Worm (Caenorhabditis elegans): ENCODE data around the gene rpl-39.

DNA sequence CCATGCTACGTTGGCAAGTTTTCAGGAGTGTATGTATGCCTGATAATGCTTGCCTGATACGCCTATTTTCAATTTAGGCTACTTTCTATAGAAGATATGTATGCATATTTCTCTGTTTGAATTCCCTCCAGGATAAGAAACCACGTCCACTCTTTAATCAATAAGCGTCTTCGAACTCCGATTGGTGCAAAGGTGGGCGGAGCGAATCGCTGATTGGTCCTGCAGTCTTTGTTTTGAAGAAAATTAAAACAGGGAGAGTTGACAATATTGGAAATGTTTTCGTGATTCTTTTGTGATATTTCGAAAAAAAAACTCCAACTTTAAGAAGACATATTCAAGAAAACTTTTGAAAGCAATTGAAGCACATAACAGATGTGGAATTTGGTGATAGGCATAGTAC lies 14.0 kb downstream of the rpl-39 start:
- TF ChIP-seq skn-1 (tag; optimal IDR thresholded peaks at IDR 0.05) (no peak), fos-1 (tag; optimal IDR thresholded peaks at IDR 0.05) (no peak), lin-15B (tag; optimal IDR thresholded peaks at IDR 0.05) (no peak), egl-5 (tag; optimal IDR thresholded peaks at IDR 0.05) (no peak), ceh-28 (tag; optimal IDR thresholded peaks at IDR 0.05) (no peak), mdl-1 (tag; optimal IDR thresholded peaks at IDR 0.05) (no peak), ztf-4 (tag; optimal IDR thresholded peaks at IDR 0.05) (no peak), hmg-11 (tag; optimal IDR thresholded peaks at IDR 0.05) (no peak), ztf-11 (tag; optimal IDR thresholded peaks at IDR 0.05) (no peak), R02D3.7 (tag; optimal IDR thresholded peaks at IDR 0.05) (no peak), nhr-76 (tag; optimal IDR thresholded peaks at IDR 0.05) (no peak), unc-62 (GFP tag; optimal IDR thresholded peaks at IDR 0.05) (no peak)
